Worm (Caenorhabditis elegans) whole organism, young adult: Measurements from ENCODE around the gene sshk-1.

Experiments
- B0336.3 ChIP-seq: fragments of 200-800 bp; sonication (Bioruptor generic); IDR thresholded peaks from 2 replicates; pipeline ENCODE4 v1.3.6; 2022; ENCODE audit warnings: missing genetic modification characterization, missing compliant biosample characterization
- C06A6.2 ChIP-seq: fragments of 200-800 bp; sonication (Bioruptor generic); conservative IDR thresholded peaks from 2 replicates; pipeline ENCODE4 v1.3.6; 2022; ENCODE audit warnings: missing genetic modification characterization, missing compliant biosample characterization
- F39B2.1 ChIP-seq: fragments of 200-800 bp; sonication (Bioruptor generic); IDR thresholded peaks from 2 replicates; pipeline ENCODE4 v1.3.6; 2022; ENCODE audit warnings: missing genetic modification reagents, missing genetic modification characterization, missing compliant biosample characterization
- F57A8.1 ChIP-seq: fragments of 200-800 bp; sonication (Bioruptor generic); optimal IDR thresholded peaks from 2 replicates; lab custom pipeline; 2018; ENCODE audit warnings: mild to moderate bottlenecking, missing genetic modification characterization, moderate library complexity, missing compliant biosample characterization
- K11D2.4 ChIP-seq: fragments of 200-800 bp; sonication (Bioruptor generic); IDR thresholded peaks from 2 replicates; pipeline ENCODE4 v1.3.6; 2022; ENCODE audit warnings: missing genetic modification reagents, missing genetic modification characterization, missing compliant biosample characterization
- Y56A3A.18 ChIP-seq: fragments of 200-800 bp; sonication (Bioruptor generic); IDR thresholded peaks from 2 replicates; pipeline ENCODE4 v1.3.6; 2022; ENCODE audit warnings: missing genetic modification reagents, missing genetic modification characterization, missing compliant biosample characterization
- Y79H2A.3 ChIP-seq: fragments of 200-800 bp; sonication (Bioruptor generic); conservative IDR thresholded peaks from 2 replicates; pipeline ENCODE4 v1.3.6; 2022; ENCODE audit warnings: missing genetic modification reagents, missing genetic modification characterization, missing compliant biosample characterization
- ZK185.1 ChIP-seq: sonication (generic microtip); optimal IDR thresholded peaks from 2 replicates; lab custom pipeline; 2016; ENCODE audit warnings: mild to moderate bottlenecking, missing genetic modification characterization, missing compliant biosample characterization; ENCODE audit not compliant: poor library complexity, severe bottlenecking
- aptf-3 ChIP-seq: fragments of 200-800 bp; sonication (Bioruptor generic); IDR thresholded peaks from 2 replicates; pipeline ENCODE4 v1.3.6; 2022; ENCODE audit warnings: missing genetic modification characterization, missing compliant biosample characterization
- attf-6 ChIP-seq: fragments of 200-800 bp; sonication (Bioruptor generic); IDR thresholded peaks from 2 replicates; pipeline ENCODE4 v1.3.6; 2022; ENCODE audit warnings: missing genetic modification reagents, missing genetic modification characterization, missing compliant biosample characterization
- cebp-1 ChIP-seq, 2 experiments: fragments of 200-800 bp in 1 of 2; sonication (Bioruptor generic) in 1 of 2; sonication (generic microtip) in 1 of 2; IDR thresholded peaks in 1 of 2; optimal IDR thresholded peaks in 1 of 2; 2 replicates each; pipeline versions ENCODE4 v1.3.6 to Lab custom; 2017 to 2022; ENCODE audit warnings: missing compliant biosample characterization in 2 of 2, missing genetic modification characterization in 2 of 2, mild to moderate bottlenecking in 1 of 2, missing genetic modification reagents in 1 of 2, moderate library complexity in 1 of 2
- cebp-2 ChIP-seq: fragments of 200-800 bp; sonication (Bioruptor generic); IDR thresholded peaks from 2 replicates; pipeline ENCODE4 v1.3.6; 2022; ENCODE audit warnings: missing genetic modification characterization, missing compliant biosample characterization
- ceh-91 ChIP-seq: fragments of 200-800 bp; sonication (Bioruptor generic); IDR thresholded peaks from 2 replicates; pipeline ENCODE4 v1.3.6; 2022; ENCODE audit warnings: missing genetic modification reagents, missing genetic modification characterization, missing compliant biosample characterization
- die-1 ChIP-seq: sonication (generic microtip); optimal IDR thresholded peaks from 2 replicates; lab custom pipeline; 2016; ENCODE audit warnings: missing genotype, mild to moderate bottlenecking, missing genetic modification characterization, missing compliant biosample characterization
- dox-1 ChIP-seq: fragments of 200-800 bp; sonication (Bioruptor generic); IDR thresholded peaks from 2 replicates; pipeline ENCODE4 v1.3.6; 2022; ENCODE audit warnings: missing genetic modification reagents, missing genetic modification characterization, missing compliant biosample characterization
- efl-1 ChIP-seq: fragments of 150-350 bp; optimal IDR thresholded peaks from 2 replicates; lab custom pipeline; 2014; ENCODE audit warnings: missing biosample characterization, missing genetic modification reagents, missing genetic modification characterization
- egl-18 ChIP-seq: fragments of 200-800 bp; sonication (Bioruptor generic); IDR thresholded peaks from 2 replicates; pipeline ENCODE4 v1.3.6; 2022; ENCODE audit warnings: missing genetic modification reagents, missing genetic modification characterization, missing compliant biosample characterization
- gei-17 ChIP-seq: fragments of 200-800 bp; sonication (Bioruptor generic); optimal IDR thresholded peaks from 2 replicates; lab custom pipeline; 2018; ENCODE audit warnings: mild to moderate bottlenecking, missing genetic modification characterization, missing compliant biosample characterization
- hmg-1.2 ChIP-seq: fragments of 200-800 bp; sonication (Bioruptor generic); IDR thresholded peaks from 2 replicates; pipeline ENCODE4 v1.3.6; 2022; ENCODE audit warnings: missing genetic modification reagents, missing genetic modification characterization, missing compliant biosample characterization
- lin-35 ChIP-seq, 3 experiments: fragments of 150-350 bp in 2 of 3; sonication (generic microtip) in 1 of 3; optimal IDR thresholded peaks; 2 replicates each; lab custom pipeline; 2014 to 2018; ENCODE audit warnings: missing biosample characterization in 3 of 3, missing genetic modification characterization in 3 of 3, missing genetic modification reagents in 3 of 3
- lin-54 ChIP-seq: fragments of 200-800 bp; sonication (Bioruptor generic); optimal IDR thresholded peaks from 2 replicates; lab custom pipeline; 2018; ENCODE audit warnings: mild to moderate bottlenecking, missing genetic modification characterization, missing compliant biosample characterization
- lir-1 ChIP-seq: fragments of 200-800 bp; sonication (Bioruptor generic); conservative IDR thresholded peaks from 2 replicates; pipeline ENCODE4 v1.3.6; 2022; ENCODE audit warnings: missing genetic modification reagents, missing genetic modification characterization, missing compliant biosample characterization
- lsy-27 ChIP-seq: sonication (generic microtip); optimal IDR thresholded peaks from 2 replicates; lab custom pipeline; 2017; ENCODE audit warnings: missing genetic modification characterization, mild to moderate bottlenecking, missing compliant biosample characterization, antibody characterized with exemption, missing genotype, borderline replicate concordance; ENCODE audit not compliant: insufficient read depth
- madf-3 ChIP-seq: fragments of 200-800 bp; sonication (Bioruptor generic); IDR thresholded peaks from 2 replicates; pipeline ENCODE4 v1.3.6; 2022; ENCODE audit warnings: missing genetic modification reagents, missing genetic modification characterization, missing compliant biosample characterization
- madf-6 ChIP-seq: fragments of 200-800 bp; sonication (Bioruptor generic); IDR thresholded peaks from 2 replicates; pipeline ENCODE4 v1.3.6; 2022; ENCODE audit warnings: missing genetic modification reagents, missing genetic modification characterization, missing compliant biosample characterization
- mel-28 ChIP-seq: sonication (generic microtip); optimal IDR thresholded peaks from 2 replicates; lab custom pipeline; 2016; ENCODE audit warnings: borderline replicate concordance, mild to moderate bottlenecking, missing genetic modification characterization, missing compliant biosample characterization
- nfyb-1 ChIP-seq: fragments of 200-800 bp; sonication (Bioruptor generic); IDR thresholded peaks from 2 replicates; pipeline ENCODE4 v1.3.6; 2022; ENCODE audit warnings: missing genetic modification reagents, missing genetic modification characterization, missing compliant biosample characterization
- nhr-80 ChIP-seq: sonication (generic microtip); optimal IDR thresholded peaks from 2 replicates; lab custom pipeline; 2016; ENCODE audit warnings: missing genetic modification characterization, missing compliant biosample characterization
- pha-4 ChIP-seq: fragments of 150-350 bp; sonication (generic microtip); optimal IDR thresholded peaks from 2 replicates; lab custom pipeline; 2014; ENCODE audit warnings: missing biosample characterization, missing genetic modification reagents, missing genetic modification characterization
- rcor-1 ChIP-seq: fragments of 200-800 bp; sonication (Bioruptor generic); IDR thresholded peaks from 2 replicates; pipeline ENCODE4 v1.3.6; 2022; ENCODE audit warnings: missing genetic modification reagents, missing genetic modification characterization, missing compliant biosample characterization
- sdz-38 ChIP-seq: sonication (generic microtip); optimal IDR thresholded peaks from 2 replicates; lab custom pipeline; 2016; ENCODE audit warnings: missing genotype, missing genetic modification characterization, missing compliant biosample characterization
- snpc-3.4 ChIP-seq: sonication (generic microtip); optimal IDR thresholded peaks from 2 replicates; lab custom pipeline; 2017; ENCODE audit warnings: missing genetic modification characterization, mild to moderate bottlenecking, missing compliant biosample characterization, antibody characterized with exemption, moderate library complexity, missing genotype, missing genetic modification reagents
- snpc-4 ChIP-seq, 5 experiments: fragments of 150-350 bp in 1 of 5; sonication (generic microtip) in 4 of 5; optimal IDR thresholded peaks; 2 replicates each; lab custom pipeline; 2014 to 2018; ENCODE audit warnings: missing genetic modification characterization in 5 of 5, missing biosample characterization in 3 of 5, antibody characterized with exemption in 2 of 5, mild to moderate bottlenecking in 2 of 5, missing compliant biosample characterization in 2 of 5, missing genotype in 2 of 5, moderate library complexity in 2 of 5, missing genetic modification reagents in 1 of 5
- tbp1 ChIP-seq: fragments of 200-800 bp; sonication (Bioruptor generic); optimal IDR thresholded peaks from 2 replicates; lab custom pipeline; 2018; ENCODE audit warnings: mild to moderate bottlenecking, missing genetic modification characterization, missing compliant biosample characterization
- tbx-9 ChIP-seq: sonication (generic microtip); optimal IDR thresholded peaks from 2 replicates; lab custom pipeline; 2016; ENCODE audit warnings: borderline replicate concordance, missing genetic modification characterization, inconsistent platforms, missing compliant biosample characterization
- tlf-1 ChIP-seq: fragments of 200-800 bp; sonication (Bioruptor generic); optimal IDR thresholded peaks from 2 replicates; lab custom pipeline; 2018; ENCODE audit warnings: mild to moderate bottlenecking, missing genetic modification characterization, missing compliant biosample characterization
- zfh-2 ChIP-seq: fragments of 200-800 bp; sonication (Bioruptor generic); conservative IDR thresholded peaks from 2 replicates; pipeline ENCODE4 v1.3.6; 2022; ENCODE audit warnings: missing genetic modification reagents, missing genetic modification characterization, missing compliant biosample characterization
- ztf-22 ChIP-seq: fragments of 200-800 bp; sonication (Bioruptor generic); optimal IDR thresholded peaks from 2 replicates; lab custom pipeline; 2018; ENCODE audit warnings: mild to moderate bottlenecking, missing genetic modification characterization, moderate library complexity, missing compliant biosample characterization
- ztf-28 ChIP-seq: fragments of 200-800 bp; sonication (Bioruptor generic); IDR thresholded peaks from 2 replicates; pipeline ENCODE4 v1.3.6; 2022; ENCODE audit warnings: missing genetic modification reagents, missing genetic modification characterization, missing compliant biosample characterization
- ztf-3 ChIP-seq: fragments of 200-800 bp; sonication (Bioruptor generic); optimal IDR thresholded peaks from 2 replicates; lab custom pipeline; 2018; ENCODE audit warnings: mild to moderate bottlenecking, missing genetic modification characterization, missing compliant biosample characterization

Gene sshk-1

DNA sequence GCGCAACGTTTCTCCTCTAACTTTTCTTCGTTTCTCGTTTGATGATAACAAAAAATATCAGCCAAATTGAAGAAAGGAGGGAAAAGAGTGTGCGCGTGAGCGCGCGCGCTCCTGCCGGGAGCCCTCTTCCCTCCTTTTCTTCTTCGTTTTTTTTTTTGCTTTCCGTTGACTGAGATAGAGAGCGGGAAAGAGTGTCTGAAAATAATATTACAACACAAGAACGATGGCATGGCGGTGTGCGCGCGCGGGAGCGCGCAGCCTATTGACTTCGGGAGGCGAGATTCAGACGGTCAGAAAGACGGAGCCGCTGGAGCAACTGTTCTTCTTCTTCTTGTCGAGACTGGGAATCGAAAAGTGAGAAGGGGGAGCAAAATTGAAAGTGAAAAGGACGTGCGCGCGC, 22.2 kb upstream of the sshk-1 start (continued):
- TF ChIP-seq lin-54 (GFP tag; lab: Kevin White, UChicago) (no peak), tbp1 (no peak), ztf-22 (GFP tag; lab: Kevin White, UChicago) (no peak), snpc-3.4 (tag; lab: Kevin White, UChicago) (no peak), ztf-3 (GFP tag; lab: Kevin White, UChicago) (no peak), aptf-3 (0 out of 2 replicates have a peak, but pooled peaks have one; percentile 67), F39B2.1 (GFP tag; lab: Robert Waterston, UW) (no peak), nhr-80 (tag; lab: Kevin White, UChicago) (peak; percentile 80), Y79H2A.3 (no peak), rcor-1 (no peak), zfh-2 (GFP tag; lab: Robert Waterston, UW) (peak; percentile 97), tlf-1 (GFP tag; lab: Kevin White, UChicago) (no peak), F57A8.1 (GFP tag; lab: Kevin White, UChicago) (no peak), cebp-1 (GFP tag; IDR thresholded peaks at IDR 0.05; lab: Robert Waterston, UW) (no peak), cebp-1 (tag; optimal IDR thresholded peaks at IDR 0.05; lab: Kevin White, UChicago) (peak; percentile 50), efl-1 (GFP tag; lab: Kevin White, UChicago) (no peak), egl-18 (no peak), snpc-4 (GFP tag; optimal IDR thresholded peaks at IDR 0.05; lab: Kevin White, UChicago) (no peak), snpc-4 (tag; optimal IDR thresholded peaks at IDR 0.05; lab: Kevin White, UChicago) (peak in 1 of 4 experiments; percentile 11), madf-3 (GFP tag; lab: Robert Waterston, UW) (no peak), lsy-27 (tag; lab: Kevin White, UChicago) (no peak), gei-17 (GFP tag; lab: Kevin White, UChicago) (no peak), C06A6.2 (GFP tag; lab: Robert Waterston, UW) (no peak), attf-6 (GFP tag; lab: Robert Waterston, UW) (no peak), nfyb-1 (GFP tag; lab: Robert Waterston, UW) (no peak), B0336.3 (no peak), sdz-38 (no peak), hmg-1.2 (GFP tag; lab: Robert Waterston, UW) (no peak; the same call in 1 of the 2 replicates), K11D2.4 (GFP tag; lab: Robert Waterston, UW) (peak; percentile 22; the same call in 1 of the 2 replicates), lin-35 (GFP tag; optimal IDR thresholded peaks at IDR 0.05; lab: Kevin White, UChicago) (no peak), mel-28 (no peak), die-1 (tag; lab: Kevin White, UChicago) (no peak), cebp-2 (GFP tag; lab: Robert Waterston, UW) (no peak), lir-1 (GFP tag; lab: Robert Waterston, UW) (no peak), ztf-28 (GFP tag; lab: Robert Waterston, UW) (no peak), tbx-9 (tag; lab: Kevin White, UChicago) (no peak)

DNA sequence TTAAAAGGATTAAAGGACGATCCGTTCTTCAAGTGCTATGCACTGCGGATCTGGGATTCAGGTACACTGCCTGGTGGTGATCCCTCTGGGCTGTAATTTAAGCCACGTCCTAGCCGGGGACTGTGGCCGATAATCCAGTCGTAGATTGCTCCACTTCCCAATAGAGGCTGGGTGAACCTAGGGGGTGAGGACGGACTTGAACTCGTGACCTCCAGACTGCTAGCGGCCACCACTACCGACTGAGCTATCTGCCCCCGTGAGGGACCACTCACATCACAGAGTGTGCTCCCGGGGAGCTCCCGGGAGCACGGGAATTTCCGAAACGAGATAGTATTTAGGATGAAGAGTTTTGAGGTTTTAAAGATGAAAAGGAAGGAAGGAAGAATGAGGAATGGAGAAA, 20.6 kb upstream of the sshk-1 start:
- TF ChIP-seq zfh-2 (GFP tag; lab: Robert Waterston, UW) (0 out of 2 replicates have a peak, but pooled peaks have one; percentile 13), dox-1 (GFP tag; lab: Robert Waterston, UW) (0 out of 2 replicates have a peak, but pooled peaks have one; percentile 15)
- TF ChIP-seq, all 124 proteins: peak for 2; not testable (repeated sequence) for 122

DNA sequence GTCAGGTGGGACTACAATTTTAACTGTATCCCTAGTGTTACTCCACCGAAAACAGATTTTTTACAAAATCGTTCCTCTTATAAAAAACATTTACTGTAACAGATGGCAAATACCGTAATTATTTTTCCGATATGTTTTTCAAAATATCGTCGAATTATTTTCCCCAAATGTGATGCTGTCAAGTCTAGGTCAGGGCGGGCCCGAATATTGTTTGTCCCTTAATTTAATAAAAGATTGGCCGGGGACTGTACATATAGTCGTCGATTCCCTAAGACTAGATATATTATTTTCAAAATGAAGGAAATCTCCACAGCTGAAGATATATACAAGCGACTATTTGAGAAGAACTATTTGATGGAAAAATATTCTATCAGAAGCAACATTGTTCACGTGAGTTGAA, 18.0 kb upstream of the sshk-1 start, which contains the start of gene sdf-9:
Gene sdf-9 (plus strand): TSS at position 301 of the 400 bp plus-strand sequence.
- TF ChIP-seq gei-17 (GFP tag; lab: Kevin White, UChicago) (no peak), madf-6 (GFP tag; lab: Robert Waterston, UW) (no peak), Y56A3A.18 (no peak), ZK185.1 (no peak), ceh-91 (GFP tag; lab: Robert Waterston, UW) (no peak), attf-6 (GFP tag; lab: Robert Waterston, UW) (no peak), pha-4 (tag; lab: Kevin White, UChicago) (no peak)
- TF ChIP-seq, all 124 proteins: peak for 0
